Fruit fly (Drosophila melanogaster) S2 (cell line): Measurements from ENCODE around the gene CG1910.

Experiments
- CG8478 ChIP-seq: fragments of >200 bp; optimal IDR thresholded peaks from 2 replicates; lab custom pipeline; 2018
- CTCF ChIP-seq, 2 experiments: fragments of >200 bp; optimal IDR thresholded peaks; 2 replicates each; lab custom pipeline; 2018

- TF ChIP-seq CTCF (optimal IDR thresholded peaks at IDR 0.05; lab: Kevin White, UChicago) (no peak), CG8478 (lab: Kevin White, UChicago) (no peak)
Measured at dm6 chr3R:31712585-31712984, 34.9 kb upstream of the CG1910 start.
